Fruit fly (Drosophila melanogaster): ENCODE measurements around the gene CG4598.

DNA sequence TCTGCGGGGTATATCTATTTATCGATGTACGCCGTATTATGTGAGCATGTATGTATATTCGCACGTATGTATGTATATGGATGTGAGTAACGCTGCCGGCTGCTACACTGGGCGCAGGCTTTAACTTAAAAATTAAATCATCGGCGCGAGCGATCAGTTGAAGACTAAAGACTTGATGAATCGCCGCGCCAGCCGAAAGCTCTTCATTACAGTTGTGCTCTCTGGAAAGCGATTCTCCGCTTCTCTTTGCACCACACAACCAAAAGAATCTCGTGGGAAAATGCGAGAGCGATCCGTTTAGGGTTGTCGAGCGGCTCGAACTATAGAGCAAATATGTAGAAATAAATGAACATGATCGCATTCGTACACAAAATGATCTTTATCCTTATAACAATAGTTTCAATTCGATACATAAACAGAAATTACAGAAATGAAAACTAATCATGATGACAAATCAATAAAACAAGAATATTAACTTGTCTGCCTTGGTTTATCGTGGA, 9.9 kb upstream of the CG4598 start, which contains the start of gene CG13124:
- TF ChIP-seq CG8290 (GFP tag; optimal IDR thresholded peaks at IDR 0.05) (no peak), CG8290 (tag; optimal IDR thresholded peaks at IDR 0.05) (peak in 1 of 2 experiments; percentile 46), Sin3A (optimal IDR thresholded peaks at IDR 0.05) (no peak), wdn (GFP tag; IDR thresholded peaks at IDR 0.05) (no peak), ato (GFP tag; IDR thresholded peaks at IDR 0.05; ENCODE audit: partially characterized antibody) (no peak), prd (optimal IDR thresholded peaks at IDR 0.05) (no peak), prd (GFP tag; IDR thresholded peaks at IDR 0.05) (no peak), Hr78 (GFP tag; optimal IDR thresholded peaks at IDR 0.05) (no peak), CG8478 (optimal IDR thresholded peaks at IDR 0.05) (no peak), Hand (GFP tag; optimal IDR thresholded peaks at IDR 0.05) (peak; percentile 50), Eip74EF (GFP tag; optimal IDR thresholded peaks at IDR 0.05) (no peak), CG17568 (GFP tag; optimal IDR thresholded peaks at IDR 0.05) (peak; percentile 50), CG1529 (GFP tag; optimal IDR thresholded peaks at IDR 0.05) (no peak), ERR (GFP tag; optimal IDR thresholded peaks at IDR 0.05) (peak; percentile 18), CG6813 (GFP tag; optimal IDR thresholded peaks at IDR 0.05) (no peak)

All from whole organism, embryonic.